Worm (Caenorhabditis elegans) whole organism, late embryonic: ENCODE data around the gene hpo-40.

ENCODE experiments used
- ceh-24 ChIP-seq: sonication (generic microtip); optimal IDR thresholded peaks from 2 replicates; lab custom pipeline; 2016; ENCODE audit warnings: mild to moderate bottlenecking, missing genetic modification characterization, missing compliant biosample characterization
- pha-4 ChIP-seq: fragments of 150-350 bp; optimal IDR thresholded peaks from 2 replicates; lab custom pipeline; 2018; ENCODE audit warnings: missing biosample characterization, missing genetic modification reagents, missing genetic modification characterization
- sdc-2 ChIP-seq: sonication (generic microtip); optimal IDR thresholded peaks from 2 replicates; lab custom pipeline; 2016; ENCODE audit warnings: missing genotype, missing genetic modification characterization, missing compliant biosample characterization
- unc-55 ChIP-seq: sonication (generic microtip); optimal IDR thresholded peaks from 2 replicates; lab custom pipeline; 2017; ENCODE audit warnings: missing biosample characterization, missing genetic modification reagents, missing genetic modification characterization

DNA sequence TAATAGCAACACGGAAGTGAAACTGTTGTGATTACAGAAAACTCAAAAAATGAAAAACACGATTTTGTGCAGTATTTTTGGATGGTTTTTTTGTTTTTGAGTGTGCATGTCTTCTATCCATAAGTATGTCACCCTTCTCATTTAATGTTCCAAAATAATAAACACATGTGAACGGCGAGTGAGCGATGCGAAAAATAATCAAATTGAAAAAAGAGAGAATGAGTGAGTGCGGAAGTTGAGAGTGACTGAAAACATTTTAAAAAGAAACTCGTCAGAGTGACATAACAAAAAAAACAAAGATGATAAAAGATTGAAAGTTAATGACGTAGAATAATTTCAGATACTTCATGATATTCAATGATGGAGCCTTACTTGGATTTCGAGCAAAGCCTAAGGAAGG lies 36.8 kb downstream of the hpo-40 start:
- TF ChIP-seq ceh-24 (tag; lab: Kevin White, UChicago) (no peak), sdc-2 (tag; lab: Kevin White, UChicago) (no peak), unc-55 (GFP tag; lab: Kevin White, UChicago) (no peak), pha-4 (no peak)
